Worm (Caenorhabditis elegans) whole organism, L4/young adult: ENCODE measurements around the gene T24A6.16.
"Not testable (repeated sequence)": the region's sequence is repeated elsewhere in the genome, so short reads cannot be mapped to it uniquely, and the experiment has no call there.

Experiments used
- W03F9.2 ChIP-seq: fragments of 150-350 bp; optimal IDR thresholded peaks from 2 replicates; lab custom pipeline; 2014; ENCODE audit warnings: missing biosample characterization, missing genetic modification characterization
- dao-5 ChIP-seq: sonication (generic microtip); optimal IDR thresholded peaks from 2 replicates; lab custom pipeline; 2016; ENCODE audit warnings: missing genotype, missing genetic modification characterization, moderate library complexity, missing compliant biosample characterization
- him-1 ChIP-seq: sonication (generic microtip); optimal IDR thresholded peaks from 2 replicates; lab custom pipeline; 2016; ENCODE audit warnings: missing genotype, missing genetic modification reagents, missing genetic modification characterization, missing compliant biosample characterization

The T24A6.16 gene

DNA sequence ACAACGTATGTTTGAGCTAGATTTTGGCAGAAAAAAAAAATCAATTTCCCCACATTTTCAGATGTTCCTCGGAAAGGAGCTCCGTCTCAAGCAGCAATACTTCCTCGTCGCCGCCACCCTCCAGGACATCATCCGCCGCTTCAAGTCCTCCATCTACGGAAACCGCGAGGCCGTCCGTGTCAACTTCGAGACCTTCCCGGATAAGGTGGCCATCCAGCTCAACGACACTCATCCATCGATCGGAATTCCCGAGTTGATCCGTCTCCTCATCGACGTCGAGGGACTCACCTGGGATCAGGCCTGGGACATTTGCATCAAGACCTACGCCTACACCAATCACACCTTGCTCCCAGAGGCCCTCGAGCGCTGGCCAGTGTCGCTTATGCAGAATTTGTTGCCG is 19.9 kb upstream of the T24A6.16 start:
- TF ChIP-seq him-1 (tag; lab: Kevin White, UChicago), result no peak
- no peak for TF ChIP-seq W03F9.2 (tag; lab: Kevin White, UChicago)
- TF ChIP-seq dao-5, result no peak

DNA sequence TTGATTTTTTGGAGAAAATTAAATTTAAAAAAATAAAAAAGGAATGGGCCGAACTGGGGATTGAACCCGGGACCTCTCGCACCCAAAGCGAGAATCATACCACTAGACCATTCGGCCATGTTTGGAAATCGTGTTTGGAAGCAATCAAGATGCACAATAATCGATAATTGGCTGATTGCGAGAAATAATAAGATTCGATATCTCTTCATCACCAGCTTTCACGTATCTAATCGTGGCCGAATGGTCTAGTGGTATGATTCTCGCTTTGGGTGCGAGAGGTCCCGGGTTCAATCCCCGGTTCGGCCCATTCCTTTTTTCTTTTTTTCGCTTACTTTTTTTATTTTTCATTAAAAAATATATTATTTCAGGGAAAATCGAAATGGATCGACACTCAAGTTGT is 19.4 kb upstream of the T24A6.16 start:
- TF ChIP-seq W03F9.2 (tag; lab: Kevin White, UChicago) (peak; percentile 32), dao-5 (no peak), him-1 (tag; lab: Kevin White, UChicago) (no peak)

DNA sequence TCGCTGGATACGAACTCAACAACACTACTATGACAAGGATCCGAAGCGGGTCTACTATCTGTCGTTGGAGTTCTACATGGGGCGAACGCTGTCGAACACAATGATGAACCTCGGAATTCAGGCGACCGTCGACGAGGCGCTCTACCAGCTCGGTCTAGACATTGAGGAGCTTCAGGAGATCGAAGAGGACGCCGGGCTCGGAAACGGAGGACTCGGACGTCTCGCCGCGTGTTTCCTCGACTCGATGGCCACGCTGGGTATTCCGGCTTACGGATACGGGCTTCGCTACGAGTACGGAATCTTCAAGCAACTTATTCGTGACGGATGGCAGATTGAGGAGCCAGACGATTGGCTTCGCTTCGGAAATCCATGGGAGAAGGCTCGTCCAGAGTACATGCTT is 18.9 kb upstream of the T24A6.16 start:
- TF ChIP-seq W03F9.2 (tag; lab: Kevin White, UChicago), result no peak
- TF ChIP-seq him-1 (tag; lab: Kevin White, UChicago), result no peak
- TF ChIP-seq dao-5, result no peak

DNA sequence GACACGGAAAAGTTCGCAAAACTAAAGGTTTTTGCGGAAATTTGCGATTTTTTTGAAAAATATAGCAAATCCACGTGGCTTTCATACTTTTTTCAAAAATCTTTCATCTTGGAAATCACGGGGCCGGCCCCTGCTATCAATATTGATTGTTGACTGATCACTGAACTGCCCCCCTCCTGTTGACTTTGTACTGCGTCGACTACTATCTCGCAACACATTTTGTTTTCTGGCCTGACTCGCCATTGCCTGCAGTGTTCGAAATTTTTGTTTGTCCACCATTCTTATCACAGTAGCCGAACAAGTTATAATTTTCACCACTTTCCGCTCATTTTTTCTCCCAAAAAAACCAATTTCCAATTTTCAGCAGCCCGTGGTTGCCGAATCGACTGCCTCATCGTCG is 18.3 kb upstream of the T24A6.16 start:
- no peak for TF ChIP-seq him-1 (tag; lab: Kevin White, UChicago)
- no peak for TF ChIP-seq dao-5
- TF ChIP-seq W03F9.2 (tag; lab: Kevin White, UChicago), result no peak

DNA sequence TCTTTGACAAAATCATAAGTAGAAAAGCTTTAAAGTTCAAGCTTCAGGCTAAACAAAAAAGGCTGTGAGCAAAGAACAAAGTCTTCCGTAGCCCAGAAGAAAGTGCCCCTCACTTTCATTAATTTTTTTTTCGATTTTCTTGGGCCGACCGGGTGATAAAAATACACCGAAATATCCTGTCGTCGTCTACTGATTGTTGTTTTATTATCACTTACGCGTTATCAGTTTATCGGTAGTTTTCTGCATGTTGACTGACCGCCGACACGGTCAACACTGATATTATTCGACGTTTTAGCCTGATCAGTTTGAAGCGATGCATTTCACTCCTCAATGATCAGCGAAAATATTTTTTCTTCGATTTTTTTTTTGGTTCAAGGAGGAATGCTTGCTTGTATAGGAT is 17.7 kb upstream of the T24A6.16 start:
- TF ChIP-seq dao-5 (no peak), W03F9.2 (tag; lab: Kevin White, UChicago) (no peak), him-1 (tag; lab: Kevin White, UChicago) (no peak)

DNA sequence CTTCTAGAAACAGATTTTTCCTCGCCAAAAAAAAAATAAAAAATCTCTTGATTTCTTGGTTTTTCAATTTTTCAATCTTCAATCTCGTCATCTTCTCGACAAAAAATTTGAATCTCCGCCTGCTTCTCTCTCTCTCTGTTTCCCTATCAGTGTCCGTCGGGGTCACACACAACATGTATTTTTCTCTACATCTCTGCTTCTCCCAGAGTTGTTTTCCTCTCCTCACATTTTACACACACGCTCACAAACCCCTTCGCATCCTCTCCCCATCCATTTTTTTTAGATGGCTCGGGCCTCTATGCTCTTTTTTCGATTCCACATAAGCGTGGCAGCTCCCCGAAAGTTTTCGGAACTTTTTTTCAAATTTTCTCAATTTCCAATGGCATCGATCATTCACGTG is 17.1 kb upstream of the T24A6.16 start:
- no peak for TF ChIP-seq him-1 (tag; lab: Kevin White, UChicago)
- no peak for TF ChIP-seq dao-5
- TF ChIP-seq W03F9.2 (tag; lab: Kevin White, UChicago), result peak; percentile 42

DNA sequence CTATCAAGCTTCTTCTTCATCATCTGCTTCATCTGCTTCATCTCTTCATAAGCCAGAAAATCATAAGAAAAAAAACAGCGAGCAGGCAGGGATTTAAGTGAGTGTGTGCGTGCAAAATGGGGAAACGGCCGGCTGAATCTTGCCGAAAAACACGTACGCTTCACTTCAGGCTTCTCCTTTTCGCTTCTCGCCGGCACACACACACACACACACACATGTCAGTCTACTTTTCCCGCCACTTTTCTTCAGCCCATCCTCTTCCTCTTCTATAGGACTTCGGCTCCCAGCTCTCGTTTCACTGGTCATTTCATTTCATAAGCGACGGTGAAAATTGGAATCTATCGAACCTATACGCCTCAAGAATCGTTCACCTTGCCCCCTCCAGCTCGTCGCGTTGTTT is 16.5 kb upstream of the T24A6.16 start:
- TF ChIP-seq W03F9.2 (tag; lab: Kevin White, UChicago) (no peak), dao-5 (no peak), him-1 (tag; lab: Kevin White, UChicago) (no peak)

DNA sequence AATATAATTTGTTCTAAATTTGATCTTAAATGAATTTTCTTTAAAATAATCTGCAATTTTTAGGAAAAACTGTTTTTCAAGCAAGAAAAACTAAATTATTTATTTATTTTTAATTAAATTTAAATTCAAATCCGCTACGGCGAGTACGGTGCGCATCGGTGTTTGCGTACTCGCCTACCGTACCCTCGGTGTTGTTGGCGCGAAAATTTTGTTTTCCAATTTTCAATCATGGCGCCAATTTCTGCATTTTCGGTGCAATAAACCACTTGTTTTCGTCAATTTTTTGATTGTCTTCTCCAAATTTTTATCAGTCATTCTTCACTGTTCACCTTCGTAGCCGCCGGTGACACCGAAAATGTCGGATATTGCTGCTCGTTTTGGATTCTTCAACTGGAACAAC is 16.1 kb upstream of the T24A6.16 start, which contains the start of gene pygl-1:
Gene pygl-1, plus strand, starts transcription at position 211 of the 400 bp plus-strand sequence.
- TF ChIP-seq W03F9.2 (tag; lab: Kevin White, UChicago) (peak; percentile 2), him-1 (tag; lab: Kevin White, UChicago) (no peak)

DNA sequence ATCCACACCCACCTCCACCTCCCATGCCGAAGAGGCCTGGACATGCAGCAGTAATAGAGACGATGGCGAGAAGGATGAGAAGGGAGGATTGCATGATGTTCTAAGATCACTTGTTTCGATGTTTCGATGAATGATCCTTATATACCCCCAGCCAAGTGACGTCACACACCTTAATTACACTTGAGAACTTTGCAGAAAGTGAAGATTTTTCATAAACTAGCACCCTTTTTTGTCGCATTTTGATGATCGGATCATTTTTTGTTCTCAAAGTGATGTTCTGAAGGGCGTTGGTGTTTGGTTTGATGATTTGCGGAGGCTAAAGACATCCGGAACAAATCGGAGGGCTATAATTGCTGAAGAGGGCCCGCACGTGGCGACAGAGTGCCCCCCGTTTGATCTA is 13.0 kb upstream of the T24A6.16 start, which contains the start of gene grl-27:
Gene grl-27, minus strand, starts transcription at position 101 of the 400 bp plus-strand sequence.
- no peak for TF ChIP-seq dao-5
- no peak for TF ChIP-seq W03F9.2 (tag; lab: Kevin White, UChicago)
- TF ChIP-seq him-1 (tag; lab: Kevin White, UChicago), result no peak

DNA sequence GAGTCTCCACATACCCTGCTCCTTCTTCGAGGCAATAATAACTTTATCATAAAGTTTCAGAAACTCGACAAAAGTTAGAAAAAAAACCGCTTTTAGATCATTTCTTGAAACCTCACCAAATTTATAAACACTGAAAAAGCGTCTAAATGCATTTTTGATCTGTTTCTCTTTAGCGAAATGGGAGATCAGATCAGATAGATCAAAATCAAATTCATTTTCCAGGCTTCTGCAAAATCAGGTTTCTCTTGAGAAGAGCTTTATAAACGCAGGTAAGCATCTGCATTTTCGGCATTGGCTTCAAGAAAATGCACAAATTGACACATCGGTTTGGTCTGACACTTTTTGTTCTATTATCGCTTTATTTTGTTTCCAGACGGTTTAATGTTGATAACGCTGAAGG is 9.7 kb upstream of the T24A6.16 start, which contains the start of gene F40C5.1:
Gene F40C5.1, plus strand, starts transcription at position 301 of the 400 bp plus-strand sequence.
- TF ChIP-seq dao-5; him-1 (tag; lab: Kevin White, UChicago); W03F9.2 (tag; lab: Kevin White, UChicago): not testable (repeated sequence)

DNA sequence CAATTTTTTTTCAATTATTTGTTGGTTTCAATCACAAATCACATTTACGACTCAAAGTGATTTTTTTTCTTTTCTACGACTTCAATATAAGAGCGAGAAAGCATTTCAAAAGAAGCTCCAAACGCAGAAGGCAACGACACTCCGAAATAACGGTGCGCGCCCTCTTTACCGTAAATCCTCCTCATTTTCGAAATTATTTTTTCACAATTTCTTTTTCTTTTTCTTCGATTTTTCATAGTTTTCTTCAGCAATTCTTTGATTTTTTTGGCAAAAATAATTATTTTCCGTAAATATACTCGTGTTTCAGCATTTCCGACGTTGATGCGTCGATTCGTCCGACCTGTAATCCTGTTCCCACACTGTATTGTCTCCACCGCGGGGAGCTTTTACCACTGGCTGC is 8.0 kb upstream of the T24A6.16 start, which contains the start of gene F40C5.2:
Gene F40C5.2, plus strand, starts transcription at position 301 of the 400 bp plus-strand sequence.
- not testable (repeated sequence) for TF ChIP-seq W03F9.2 (tag; lab: Kevin White, UChicago); dao-5; him-1 (tag; lab: Kevin White, UChicago)

DNA sequence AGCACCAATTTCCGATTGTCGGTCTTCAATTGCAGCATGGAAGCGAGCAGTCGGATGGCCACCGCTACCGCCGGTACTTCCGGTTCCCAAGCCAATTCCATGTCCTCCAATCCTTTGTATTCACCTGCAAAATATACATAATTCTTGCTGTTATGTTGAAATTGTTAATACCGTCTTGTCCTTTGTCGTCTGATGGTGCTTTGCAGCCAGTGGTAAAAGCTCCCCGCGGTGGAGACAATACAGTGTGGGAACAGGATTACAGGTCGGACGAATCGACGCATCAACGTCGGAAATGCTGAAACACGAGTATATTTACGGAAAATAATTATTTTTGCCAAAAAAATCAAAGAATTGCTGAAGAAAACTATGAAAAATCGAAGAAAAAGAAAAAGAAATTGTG is 1.6 kb upstream of the T24A6.16 start, which contains the start of gene T24A6.17:
Gene T24A6.17, minus strand, starts transcription at position 101 of the 400 bp plus-strand sequence.
- TF ChIP-seq W03F9.2 (tag; lab: Kevin White, UChicago); him-1 (tag; lab: Kevin White, UChicago); dao-5: not testable (repeated sequence)

DNA sequence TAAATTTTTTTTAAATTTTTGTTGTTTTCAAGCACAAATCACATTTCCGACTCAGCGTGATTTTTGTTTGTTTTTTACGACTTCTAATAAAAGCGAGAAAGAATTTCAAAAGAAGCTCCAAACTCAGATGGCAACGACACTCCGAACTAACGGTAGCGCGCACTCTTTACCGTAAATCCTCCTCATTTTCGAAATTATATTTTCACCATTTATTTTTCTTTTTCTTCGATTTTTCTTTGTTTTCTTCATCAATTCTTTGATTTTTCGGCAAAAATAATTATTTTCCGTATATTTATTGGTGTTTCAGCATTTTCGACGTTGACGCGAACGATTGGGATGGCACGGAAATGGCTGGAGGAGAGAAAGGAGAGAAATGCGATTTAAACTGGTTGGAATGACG is 4.0 kb downstream of the T24A6.16 start, which contains the start of gene T24A6.1:
Gene T24A6.1, plus strand, starts transcription at position 301 of the 400 bp plus-strand sequence.
- not testable (repeated sequence) for TF ChIP-seq him-1 (tag; lab: Kevin White, UChicago); W03F9.2 (tag; lab: Kevin White, UChicago); dao-5

DNA sequence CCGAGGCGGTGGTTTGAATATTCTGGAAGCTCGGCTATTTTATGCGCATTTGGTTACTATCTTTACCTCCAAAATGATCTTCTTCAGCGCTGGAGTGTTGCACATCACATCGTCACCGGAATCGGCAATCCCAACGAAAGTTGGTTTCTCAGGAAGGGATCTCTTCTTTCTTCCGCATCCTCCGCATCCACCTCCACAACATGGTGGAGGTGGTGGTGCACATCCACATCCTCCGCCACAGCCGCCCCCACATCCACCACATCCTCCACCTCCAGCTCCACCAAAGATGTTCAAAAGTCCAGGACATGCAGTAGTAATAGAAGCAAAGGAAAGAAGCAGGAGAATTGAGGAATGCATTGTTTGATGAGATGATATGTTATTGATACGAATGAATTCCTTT is 5.3 kb downstream of the T24A6.16 start, which contains the start of gene grl-31:
Gene grl-31, minus strand, starts transcription at position 357 of the 400 bp plus-strand sequence.
- TF ChIP-seq dao-5, result no peak
- no peak for TF ChIP-seq W03F9.2 (tag; lab: Kevin White, UChicago)
- TF ChIP-seq him-1 (tag; lab: Kevin White, UChicago), result no peak

DNA sequence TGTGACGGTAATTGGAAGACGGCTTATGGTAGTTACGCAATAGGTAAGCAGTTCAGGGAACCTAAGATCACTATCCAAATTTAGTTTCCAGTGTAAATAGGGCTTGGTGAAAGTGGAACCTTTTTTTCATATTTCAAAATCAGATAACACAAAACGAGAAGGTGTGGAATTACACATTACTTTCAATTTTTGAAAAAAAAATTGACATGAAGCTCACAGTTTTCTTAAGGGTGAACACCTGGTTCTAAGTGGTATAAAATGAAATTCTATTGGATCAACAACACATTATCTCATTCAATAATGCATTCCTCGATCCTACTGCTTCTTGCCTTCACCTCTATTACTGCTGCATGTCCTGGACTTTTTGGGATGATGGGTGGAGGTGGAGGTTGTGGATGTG is 6.7 kb downstream of the T24A6.16 start, which contains the start of gene grl-30:
Gene grl-30, plus strand, starts transcription at position 301 of the 400 bp plus-strand sequence.
- no peak for TF ChIP-seq him-1 (tag; lab: Kevin White, UChicago)
